Fruit fly (Drosophila melanogaster) whole organism, embryonic: ENCODE measurements around the gene tj.
A peak's percentile ranks its signal among the peaks of the same experiment; 100 is the strongest.

ENCODE experiments used
- Antp ChIP-seq: fragments of 200-800 bp; sonication (Bioruptor generic); optimal IDR thresholded peaks from 3 replicates; lab custom pipeline; 2016; ENCODE audit warnings: missing biosample characterization, missing genetic modification characterization
- Awh ChIP-seq: fragments of 200-800 bp; sonication (Bioruptor generic); IDR thresholded peaks from 2 replicates; pipeline ENCODE4, ENCODE4 v1.3.6; 2022; ENCODE audit warnings: missing biosample characterization, missing genetic modification characterization
- Bteb2 ChIP-seq: fragments of 200-800 bp; sonication (Bioruptor generic); optimal IDR thresholded peaks from 2 replicates; lab custom pipeline; 2016; ENCODE audit warnings: missing biosample characterization, missing genetic modification characterization
- CG11695 ChIP-seq: fragments of 200-800 bp; sonication (Bioruptor generic); IDR thresholded peaks from 3 replicates; pipeline ENCODE4 v1.3.6; 2022; ENCODE audit warnings: missing biosample characterization, missing genetic modification characterization
- CG11696 ChIP-seq: fragments of 200-800 bp; sonication (Bioruptor generic); IDR thresholded peaks from 2 replicates; pipeline ENCODE4 v1.3.6; 2022; ENCODE audit warnings: missing biosample characterization, missing genetic modification characterization
- CG11723 ChIP-seq: fragments of 200-800 bp; sonication (Bioruptor generic); optimal IDR thresholded peaks from 2 replicates; lab custom pipeline; 2017; ENCODE audit warnings: missing biosample characterization, mild to moderate bottlenecking, missing genetic modification characterization
- CG12299 ChIP-seq: fragments of 200-800 bp; sonication (Bioruptor generic); optimal IDR thresholded peaks from 2 replicates; lab custom pipeline; 2018; ENCODE audit warnings: missing biosample characterization, mild to moderate bottlenecking, missing genetic modification characterization
- CG14965 ChIP-seq: fragments of 200-800 bp; sonication (Bioruptor generic); optimal IDR thresholded peaks from 2 replicates; lab custom pipeline; 2016; ENCODE audit warnings: missing biosample characterization, missing genetic modification characterization, borderline replicate concordance
- CG1529 ChIP-seq: fragments of 200-800 bp; sonication (Bioruptor generic); optimal IDR thresholded peaks from 3 replicates; lab custom pipeline; 2018; ENCODE audit warnings: missing biosample characterization, missing genetic modification characterization
- CG16815 ChIP-seq: fragments of 200-800 bp; sonication (Bioruptor generic); optimal IDR thresholded peaks from 3 replicates; lab custom pipeline; 2017; ENCODE audit warnings: missing biosample characterization, mild to moderate bottlenecking, missing genetic modification characterization
- CG18476 ChIP-seq: fragments of 200-800 bp; sonication (Bioruptor generic); optimal IDR thresholded peaks from 2 replicates; lab custom pipeline; 2016; ENCODE audit warnings: missing biosample characterization, mild to moderate bottlenecking, missing genetic modification characterization
- CG2129 ChIP-seq: fragments of 200-800 bp; sonication (Bioruptor generic); IDR thresholded peaks from 2 replicates; pipeline ENCODE4 v1.3.6; 2022; ENCODE audit warnings: missing biosample characterization, missing genetic modification characterization; ENCODE audit not compliant: partially characterized antibody
- CG3281 ChIP-seq: fragments of 200-800 bp; sonication (Bioruptor generic); optimal IDR thresholded peaks from 3 replicates; lab custom pipeline; 2017; ENCODE audit warnings: missing biosample characterization, mild to moderate bottlenecking, missing genetic modification characterization
- CG33213 ChIP-seq: fragments of 200-800 bp; sonication (Bioruptor generic); optimal IDR thresholded peaks from 3 replicates; lab custom pipeline; 2016; ENCODE audit warnings: missing biosample characterization, missing genetic modification characterization
- CG3995 ChIP-seq: fragments of 200-800 bp; sonication (Bioruptor generic); optimal IDR thresholded peaks from 3 replicates; lab custom pipeline; 2016; ENCODE audit warnings: missing biosample characterization, missing genetic modification characterization
- CG4282 ChIP-seq: fragments of 200-800 bp; sonication (Bioruptor generic); optimal IDR thresholded peaks from 2 replicates; lab custom pipeline; 2016; ENCODE audit warnings: missing biosample characterization, missing genetic modification characterization
- CG6175 ChIP-seq: fragments of 200-800 bp; sonication (Bioruptor generic); IDR thresholded peaks from 3 replicates; pipeline ENCODE4 v1.3.6; 2022; ENCODE audit warnings: missing biosample characterization, missing genetic modification characterization
- CG6272 ChIP-seq: fragments of 200-800 bp; sonication (Bioruptor generic); IDR thresholded peaks from 2 replicates; pipeline ENCODE4 v1.3.6; 2022; ENCODE audit warnings: missing biosample characterization, missing genetic modification characterization
- CG7372 ChIP-seq: fragments of 200-800 bp; sonication (Bioruptor generic); IDR thresholded peaks from 2 replicates; pipeline ENCODE4 v1.3.6; 2022; ENCODE audit warnings: missing biosample characterization, missing genetic modification characterization
- CG7556 ChIP-seq: fragments of 200-800 bp; sonication (Bioruptor generic); optimal IDR thresholded peaks from 2 replicates; lab custom pipeline; 2017; ENCODE audit warnings: missing biosample characterization, mild to moderate bottlenecking, missing genetic modification characterization
- Dbx ChIP-seq: fragments of 200-800 bp; sonication (Bioruptor generic); IDR thresholded peaks from 3 replicates; pipeline ENCODE4 v1.3.6; 2022; ENCODE audit warnings: missing biosample characterization, missing genetic modification characterization
- Dll ChIP-seq: fragments of 200-800 bp; sonication (Bioruptor generic); IDR thresholded peaks from 4 replicates; pipeline ENCODE4 v1.3.6; 2022; ENCODE audit warnings: missing biosample characterization, missing genetic modification characterization; ENCODE audit not compliant: partially characterized antibody
- E2f1 ChIP-seq: fragments of 200-800 bp; sonication (Bioruptor generic); IDR thresholded peaks from 2 replicates; pipeline ENCODE4 v1.3.6; 2022; ENCODE audit warnings: missing biosample characterization, missing genetic modification characterization
- Ets65A ChIP-seq: fragments of 200-800 bp; sonication (Bioruptor generic); peaks from one replicate; lab custom pipeline; 2016; ENCODE audit warnings: missing biosample characterization, missing genetic modification characterization
- Hmx ChIP-seq: fragments of 200-800 bp; sonication (Bioruptor generic); optimal IDR thresholded peaks from 2 replicates; lab custom pipeline; 2016; ENCODE audit warnings: missing biosample characterization, missing genetic modification characterization
- Nf-YA ChIP-seq: fragments of 200-800 bp; sonication (Bioruptor generic); IDR thresholded peaks from 2 replicates; pipeline ENCODE4 v1.3.6; 2022; ENCODE audit warnings: missing biosample characterization, missing genetic modification characterization
- Nf-YC ChIP-seq: fragments of 200-800 bp; optimal IDR thresholded peaks from 3 replicates; lab custom pipeline; 2019; ENCODE audit warnings: missing biosample characterization, mild to moderate bottlenecking, missing genetic modification characterization, moderate library complexity
- Rfx ChIP-seq: fragments of 200-800 bp; sonication (Bioruptor generic); IDR thresholded peaks from 2 replicates; pipeline ENCODE4 v1.3.6; 2022; ENCODE audit warnings: missing biosample characterization, missing genetic modification characterization
- Spps ChIP-seq: fragments of 200-800 bp; sonication (Bioruptor generic); optimal IDR thresholded peaks from 2 replicates; lab custom pipeline; 2018; ENCODE audit warnings: missing biosample characterization, mild to moderate bottlenecking, missing genetic modification characterization
- ap ChIP-seq: fragments of 200-800 bp; sonication (Bioruptor generic); IDR thresholded peaks from 2 replicates; pipeline ENCODE4 v1.3.6; 2022; ENCODE audit warnings: missing biosample characterization, missing genetic modification characterization
- cad ChIP-seq: fragments of >200 bp; optimal IDR thresholded peaks from 2 replicates; lab custom pipeline; 2017; ENCODE audit warnings: missing biosample characterization, missing genetic modification characterization
- cg ChIP-seq: fragments of 200-800 bp; sonication (Bioruptor generic); optimal IDR thresholded peaks from 3 replicates; lab custom pipeline; 2019; ENCODE audit warnings: missing biosample characterization, mild to moderate bottlenecking, missing genetic modification characterization, moderate library complexity
- crol ChIP-seq: fragments of 200-800 bp; sonication (Bioruptor generic); IDR thresholded peaks from 2 replicates; pipeline ENCODE4 v1.3.6; 2022; ENCODE audit warnings: missing biosample characterization, missing genetic modification characterization
- dpn ChIP-seq, 2 experiments: fragments of 200-800 bp; sonication (Bioruptor generic); optimal IDR thresholded peaks; 3 replicates each; lab custom pipeline; 2016; ENCODE audit warnings: missing biosample characterization in 2 of 2, missing genetic modification characterization in 2 of 2
- dysf ChIP-seq: fragments of 200-800 bp; sonication (Bioruptor generic); IDR thresholded peaks from 3 replicates; pipeline ENCODE4 v1.3.6; 2022; ENCODE audit warnings: missing biosample characterization, missing genetic modification characterization
- gt ChIP-seq: fragments of 200-800 bp; sonication (Bioruptor generic); IDR thresholded peaks from 2 replicates; pipeline ENCODE4 v1.3.6; 2022; ENCODE audit warnings: missing biosample characterization, missing genetic modification characterization
- hkb ChIP-seq, 2 experiments: fragments of 200-800 bp in 1 of 2; fragments of >200 bp in 1 of 2; sonication (Bioruptor generic) in 1 of 2; IDR thresholded peaks in 1 of 2; optimal IDR thresholded peaks in 1 of 2; 2 replicates each; pipeline versions ENCODE4 v1.3.6 to Lab custom; 2017 to 2022; ENCODE audit warnings: missing biosample characterization in 1 of 2, missing genetic modification characterization in 1 of 2
- insv ChIP-seq, 2 experiments: fragments of 200-800 bp; sonication (Bioruptor generic); optimal IDR thresholded peaks; 3 replicates each; lab custom pipeline; 2016 to 2018; ENCODE audit warnings: missing biosample characterization in 2 of 2, missing genetic modification characterization in 2 of 2
- klu ChIP-seq: fragments of 200-800 bp; sonication (Bioruptor generic); IDR thresholded peaks from 2 replicates; pipeline ENCODE4 v1.3.6; 2022; ENCODE audit warnings: missing biosample characterization, missing genetic modification characterization
- nerfin-1 ChIP-seq: fragments of 200-800 bp; sonication (Bioruptor generic); optimal IDR thresholded peaks from 3 replicates; lab custom pipeline; 2019; ENCODE audit warnings: missing biosample characterization, mild to moderate bottlenecking, missing genetic modification characterization, moderate library complexity
- pfk ChIP-seq: fragments of 200-800 bp; sonication (Bioruptor generic); optimal IDR thresholded peaks from 2 replicates; lab custom pipeline; 2018; ENCODE audit warnings: missing biosample characterization, mild to moderate bottlenecking, missing genetic modification characterization, moderate library complexity
- pzg ChIP-seq: fragments of 200-800 bp; sonication (Bioruptor generic); optimal IDR thresholded peaks from 3 replicates; lab custom pipeline; 2018; ENCODE audit warnings: missing biosample characterization, mild to moderate bottlenecking, missing genetic modification characterization, moderate library complexity
- sc ChIP-seq, 3 experiments: fragments of >200 bp in 2 of 3; fragments of 200-800 bp in 1 of 3; sonication (Bioruptor generic) in 1 of 3; optimal IDR thresholded peaks; 2 replicates in 2 of 3; 3 replicates in 1 of 3; lab custom pipeline; 2017; ENCODE audit warnings: mild to moderate bottlenecking in 1 of 3, missing biosample characterization in 1 of 3, missing genetic modification characterization in 1 of 3, missing genetic modification reagents in 1 of 3
- scrt ChIP-seq: fragments of 200-800 bp; sonication (Bioruptor generic); optimal IDR thresholded peaks from 2 replicates; lab custom pipeline; 2018; ENCODE audit warnings: missing biosample characterization, mild to moderate bottlenecking, missing genetic modification characterization, moderate library complexity
- sens ChIP-seq: fragments of 200-800 bp; sonication (Bioruptor generic); peaks from one replicate; lab custom pipeline; 2016; ENCODE audit warnings: missing biosample characterization, missing genetic modification characterization
- tup ChIP-seq: fragments of 200-800 bp; sonication (Bioruptor generic); optimal IDR thresholded peaks from 2 replicates; lab custom pipeline; 2016; ENCODE audit warnings: missing biosample characterization, mild to moderate bottlenecking, missing genetic modification characterization, moderate library complexity
- vnd ChIP-seq: fragments of 200-800 bp; sonication (Bioruptor generic); IDR thresholded peaks from 3 replicates; pipeline ENCODE4 v1.3.6; 2022; ENCODE audit warnings: missing biosample characterization, missing genetic modification characterization; ENCODE audit not compliant: partially characterized antibody
- vvl ChIP-seq: fragments of 200-800 bp; sonication (Bioruptor generic); IDR thresholded peaks from 2 replicates; pipeline ENCODE4 v1.3.6; 2022; ENCODE audit warnings: missing biosample characterization, missing genetic modification characterization
- wdn ChIP-seq: fragments of 200-800 bp; sonication (Bioruptor generic); IDR thresholded peaks from 2 replicates; pipeline ENCODE4 v1.3.6; 2022; ENCODE audit warnings: missing biosample characterization, missing genetic modification characterization

Gene tj

DNA sequence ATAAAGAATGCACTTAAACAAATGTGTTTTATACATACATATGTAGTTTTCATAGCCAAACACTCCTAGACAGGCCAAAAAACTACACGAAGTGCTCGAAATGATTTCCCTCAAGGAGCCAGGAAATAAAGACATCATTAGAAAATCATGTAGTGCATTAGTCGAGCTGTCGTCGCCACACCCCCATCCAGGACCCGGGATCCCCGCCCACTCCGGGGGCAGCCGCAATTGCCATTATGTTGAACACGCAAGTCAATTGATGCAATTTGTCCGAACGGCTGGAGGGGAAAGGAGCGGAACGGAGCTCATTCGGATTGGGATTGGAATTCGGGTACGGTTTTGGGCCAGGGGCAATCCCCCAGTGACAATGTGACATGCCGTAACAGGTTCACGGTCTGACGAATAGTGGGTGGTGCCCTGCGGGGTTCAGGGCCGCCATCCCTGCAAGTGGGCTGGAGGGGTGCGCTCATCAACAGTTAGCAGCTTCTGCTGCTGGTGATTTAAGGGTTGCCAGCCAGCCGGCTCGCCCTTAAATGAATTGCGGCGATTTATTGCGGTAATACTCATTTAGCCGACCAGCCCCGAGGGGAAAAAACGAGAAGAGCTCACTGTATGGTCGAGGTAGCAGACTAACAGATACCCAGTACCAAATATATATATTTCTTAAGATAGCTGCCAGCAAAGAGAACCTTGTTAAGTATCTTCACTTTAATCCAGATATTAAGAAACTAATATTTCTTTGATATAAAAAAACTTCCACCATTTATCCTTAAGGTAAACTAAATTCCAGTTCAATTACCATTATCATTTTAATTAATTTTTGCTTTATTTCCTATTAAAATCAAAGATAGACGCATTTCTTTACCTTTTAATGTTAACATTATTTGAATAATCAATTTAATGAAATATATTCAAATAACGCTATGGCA is 16.6 kb downstream of the tj start (continued):
- TF ChIP-seq scrt (peak; percentile 28), Nf-YC (tag; lab: Kevin White, UChicago) (no peak), Antp (no peak), Dll (GFP tag; lab: Robert Waterston, UW) (0 out of 4 replicates have a peak, but pooled peaks have one; percentile 15), hkb (optimal IDR thresholded peaks at IDR 0.05; lab: Kevin White, UChicago) (no peak), hkb (GFP tag; IDR thresholded peaks at IDR 0.05; lab: Robert Waterston, UW) (peak; percentile 36; the same call in 1 of the 2 replicates), Nf-YA (GFP tag; lab: Robert Waterston, UW) (no peak), ap (GFP tag; lab: Robert Waterston, UW) (no peak), gt (GFP tag; lab: Robert Waterston, UW) (no peak), CG7372 (GFP tag; lab: Robert Waterston, UW) (no peak), CG4282 (no peak), sens (GFP tag; lab: Kevin White, UChicago) (peak; percentile 67), CG3995 (GFP tag; lab: Kevin White, UChicago) (no peak), CG6175 (no peak), Spps (no peak), CG7556 (GFP tag; lab: Kevin White, UChicago) (no peak), vnd (GFP tag; lab: Robert Waterston, UW) (no peak), Bteb2 (GFP tag; lab: Kevin White, UChicago) (no peak), E2f1 (GFP tag; lab: Robert Waterston, UW) (no peak), CG1529 (no peak), cg (GFP tag; lab: Kevin White, UChicago) (no peak), nerfin-1 (tag; lab: Kevin White, UChicago) (peak; percentile 93), CG33213 (GFP tag; lab: Kevin White, UChicago) (no peak), insv (GFP tag; optimal IDR thresholded peaks at IDR 0.05; lab: Kevin White, UChicago) (no peak), pzg (GFP tag; lab: Kevin White, UChicago) (no peak), Dbx (GFP tag; lab: Robert Waterston, UW) (no peak), CG11723 (GFP tag; lab: Kevin White, UChicago) (no peak), Awh (GFP tag; lab: Robert Waterston, UW) (no peak), crol (GFP tag; lab: Robert Waterston, UW) (peak; percentile 74), Ets65A (no peak), CG12299 (tag; lab: Kevin White, UChicago) (no peak), sc (optimal IDR thresholded peaks at IDR 0.05; lab: Kevin White, UChicago) (no peak), sc (GFP tag; optimal IDR thresholded peaks at IDR 0.05; lab: Kevin White, UChicago) (no peak), vvl (GFP tag; lab: Robert Waterston, UW) (no peak), Rfx (GFP tag; lab: Robert Waterston, UW) (no peak), CG16815 (GFP tag; lab: Kevin White, UChicago) (no peak), CG11696 (GFP tag; lab: Robert Waterston, UW) (no peak), dysf (GFP tag; lab: Robert Waterston, UW) (0 out of 3 replicates have a peak, but pooled peaks have one; percentile 29), CG18476 (GFP tag; lab: Kevin White, UChicago) (no peak), Hmx (GFP tag; lab: Kevin White, UChicago) (no peak), CG14965 (GFP tag; lab: Kevin White, UChicago) (no peak), cad (GFP tag; lab: Kevin White, UChicago) (no peak), CG3281 (no peak), tup (GFP tag; lab: Kevin White, UChicago) (no peak), klu (GFP tag; lab: Robert Waterston, UW) (no peak), CG6272 (GFP tag; lab: Robert Waterston, UW) (0 out of 2 replicates have a peak, but pooled peaks have one; percentile 28), wdn (no peak), dpn (GFP tag; optimal IDR thresholded peaks at IDR 0.05; lab: Kevin White, UChicago) (no peak), CG2129 (GFP tag; lab: Robert Waterston, UW) (no peak), pfk (GFP tag; lab: Kevin White, UChicago) (no peak), CG11695 (GFP tag; lab: Robert Waterston, UW) (no peak)
